Worm (Caenorhabditis elegans) whole organism, midembryonic: ENCODE results near the gene clec-3.

Experiments
- T22C8.4 ChIP-seq: fragments of 200-800 bp; sonication (Bioruptor generic); IDR thresholded peaks from 2 replicates; pipeline ENCODE4 v1.3.6; 2022; ENCODE audit warnings: missing genetic modification characterization, missing compliant biosample characterization
- cog-1 ChIP-seq: sonication (generic microtip); optimal IDR thresholded peaks from 2 replicates; lab custom pipeline; 2016; ENCODE audit warnings: missing genetic modification characterization, missing compliant biosample characterization
- flt-1 ChIP-seq: fragments of 200-800 bp; sonication (Bioruptor generic); IDR thresholded peaks from 2 replicates; pipeline ENCODE4 v1.3.6; 2022; ENCODE audit warnings: missing genetic modification characterization, missing compliant biosample characterization
- klf-2 ChIP-seq: fragments of 200-800 bp; sonication (Bioruptor generic); conservative IDR thresholded peaks from 2 replicates; pipeline ENCODE4 v1.3.6; 2022; ENCODE audit warnings: missing genetic modification reagents, missing genetic modification characterization, missing compliant biosample characterization
- med-1 ChIP-seq: sonication (generic microtip); optimal IDR thresholded peaks from 2 replicates; lab custom pipeline; 2017; ENCODE audit warnings: missing genetic modification characterization, mild to moderate bottlenecking, missing compliant biosample characterization, antibody characterized with exemption, missing genetic modification reagents; ENCODE audit not compliant: insufficient read depth
- ref-1 ChIP-seq: fragments of 200-800 bp; sonication (Bioruptor generic); conservative IDR thresholded peaks from 2 replicates; pipeline ENCODE4 v1.3.6; 2022; ENCODE audit warnings: missing genetic modification reagents, missing genetic modification characterization, missing compliant biosample characterization
- tab-1 ChIP-seq: fragments of 200-800 bp; sonication (Bioruptor generic); IDR thresholded peaks from 2 replicates; pipeline ENCODE4 v1.3.6; 2022; ENCODE audit warnings: missing genetic modification characterization, missing compliant biosample characterization
- ztf-23 ChIP-seq: fragments of 200-800 bp; sonication (Bioruptor generic); IDR thresholded peaks from 2 replicates; pipeline ENCODE4 v1.3.6; 2022; ENCODE audit warnings: missing genetic modification reagents, missing genetic modification characterization, missing compliant biosample characterization
- ztf-29 ChIP-seq: fragments of 200-800 bp; sonication (Bioruptor generic); IDR thresholded peaks from 2 replicates; pipeline ENCODE4 v1.3.6; 2022; ENCODE audit warnings: missing genetic modification reagents, missing genetic modification characterization, missing compliant biosample characterization

clec-3 gene

ce11 chrII:3024655-3025054 lies 4.9 kb upstream of the clec-3 start:
- TF ChIP-seq ref-1 (GFP tag; lab: Robert Waterston, UW): no peak
- TF ChIP-seq ztf-29: no peak
- TF ChIP-seq flt-1 (GFP tag; lab: Robert Waterston, UW): no peak
- TF ChIP-seq T22C8.4: no peak
- TF ChIP-seq tab-1: no peak
- no peak for TF ChIP-seq med-1 (GFP tag; lab: Kevin White, UChicago)
- TF ChIP-seq klf-2: no peak

ce11 chrII:3023381-3023935 lies 3.8 kb upstream of the clec-3 start, which contains the start of gene clec-2:
Gene clec-2, minus strand, starts transcription at chrII:3023431.
- TF ChIP-seq klf-2 (no peak), ref-1 (GFP tag; lab: Robert Waterston, UW) (no peak), ztf-29 (no peak), cog-1 (tag; lab: Kevin White, UChicago) (no peak), flt-1 (GFP tag; lab: Robert Waterston, UW) (no peak), med-1 (GFP tag; lab: Kevin White, UChicago) (no peak), tab-1 (no peak), ztf-23 (GFP tag; lab: Robert Waterston, UW) (no peak), T22C8.4 (no peak)

DNA sequence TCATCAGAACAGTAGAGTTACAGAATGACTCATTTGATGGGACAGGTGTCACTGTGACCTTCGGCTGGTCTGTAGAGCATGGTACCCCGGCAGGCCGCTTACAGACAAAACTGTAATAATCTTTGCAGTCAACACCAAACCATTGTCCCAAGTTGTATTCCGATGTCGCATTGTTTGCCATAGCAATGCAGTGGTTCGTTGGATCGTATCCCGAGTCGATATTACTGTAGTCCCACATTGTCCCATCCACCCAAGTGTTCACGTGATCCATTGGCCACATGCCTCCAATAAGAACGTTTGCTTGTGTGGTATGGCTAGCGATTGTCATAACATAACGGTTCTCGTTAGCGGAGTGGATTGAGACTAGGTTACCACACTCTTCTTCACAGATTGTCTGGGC lies 1.2 kb upstream of the clec-3 start:
- no peak for TF ChIP-seq tab-1
- no peak for TF ChIP-seq ref-1 (GFP tag; lab: Robert Waterston, UW)
- TF ChIP-seq klf-2: no peak
- TF ChIP-seq ztf-23 (GFP tag; lab: Robert Waterston, UW): no peak
- TF ChIP-seq ztf-29: no peak
- no peak for TF ChIP-seq T22C8.4
- no peak for TF ChIP-seq flt-1 (GFP tag; lab: Robert Waterston, UW)
- no peak for TF ChIP-seq cog-1 (tag; lab: Kevin White, UChicago)
- TF ChIP-seq med-1 (GFP tag; lab: Kevin White, UChicago): no peak

DNA sequence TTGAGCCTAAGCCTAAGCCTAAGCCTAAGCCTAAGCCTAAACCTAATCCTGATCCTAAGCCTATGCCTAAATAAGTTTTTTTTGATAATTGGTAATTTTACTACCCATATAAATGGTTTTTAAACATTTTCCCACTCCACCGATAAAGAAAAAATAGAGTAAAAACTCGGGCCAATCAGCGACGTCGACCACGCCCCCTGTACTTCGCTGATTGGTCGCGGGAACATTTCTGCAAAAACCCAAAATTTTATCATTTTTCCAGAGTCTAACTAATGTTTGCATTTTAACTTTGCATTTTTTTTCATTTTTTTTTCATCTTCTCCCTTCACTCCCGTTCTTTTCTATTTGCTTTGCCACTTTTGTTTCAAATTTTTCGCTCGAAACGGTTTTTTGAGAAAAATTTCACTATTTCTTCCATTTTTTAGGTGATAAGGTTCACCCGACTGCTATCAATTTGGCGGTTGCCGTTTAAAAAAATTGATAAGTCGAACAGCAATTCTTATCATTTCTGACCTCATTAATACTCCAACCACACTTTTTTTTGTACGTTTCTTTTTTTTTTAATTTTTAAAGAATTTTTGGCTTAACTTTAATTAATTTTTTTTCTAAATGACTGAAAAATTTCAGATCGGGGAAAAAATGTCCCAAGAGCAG lies 5.4 kb downstream of the clec-3 start, which contains the start of gene C41H7.2:
Gene C41H7.2, plus strand, starts transcription at position 622 of the 654 bp plus-strand sequence.
- TF ChIP-seq ztf-23 (GFP tag; lab: Robert Waterston, UW) (no peak), cog-1 (tag; lab: Kevin White, UChicago) (no peak), flt-1 (GFP tag; lab: Robert Waterston, UW) (0 out of 2 replicates have a peak, but pooled peaks have one; percentile 2)

DNA sequence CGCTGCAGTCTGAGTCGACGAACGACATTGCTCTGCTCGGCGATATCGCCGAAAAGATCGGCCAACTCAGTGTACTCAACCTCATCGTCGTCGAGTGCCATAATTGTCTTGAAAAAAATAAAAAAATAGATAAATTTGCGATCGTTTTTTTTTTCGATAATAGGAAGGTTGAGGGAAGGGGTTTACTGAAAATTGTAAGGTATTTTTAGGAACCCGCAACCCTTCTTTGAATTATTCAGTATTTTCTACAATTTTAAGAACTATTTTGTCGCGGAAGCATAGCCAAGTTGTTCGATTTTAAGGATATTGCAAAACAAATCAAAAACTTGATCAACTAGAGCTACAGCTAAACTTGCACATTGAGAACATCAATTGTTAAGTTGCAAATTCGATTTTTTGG lies 7.6 kb downstream of the clec-3 start, which contains the start of gene C41H7.9:
Gene C41H7.9, minus strand, starts transcription at position 101 of the 400 bp plus-strand sequence.
- TF ChIP-seq med-1 (GFP tag; lab: Kevin White, UChicago) (no peak), ztf-23 (GFP tag; lab: Robert Waterston, UW) (no peak), ztf-29 (no peak), ref-1 (GFP tag; lab: Robert Waterston, UW) (no peak), tab-1 (no peak), klf-2 (no peak), T22C8.4 (no peak), cog-1 (tag; lab: Kevin White, UChicago) (no peak), flt-1 (GFP tag; lab: Robert Waterston, UW) (no peak)

ce11 chrII:3008400-3008799 lies 11.3 kb downstream of the clec-3 start, which contains the start of gene sdz-5:
Gene sdz-5, plus strand, starts transcription at chrII:3008700.
- no peak for TF ChIP-seq ztf-23 (GFP tag; lab: Robert Waterston, UW)
- TF ChIP-seq klf-2: no peak
- TF ChIP-seq flt-1 (GFP tag; lab: Robert Waterston, UW): no peak
- no peak for TF ChIP-seq T22C8.4
- no peak for TF ChIP-seq ref-1 (GFP tag; lab: Robert Waterston, UW)
- TF ChIP-seq ztf-29: no peak
- no peak for TF ChIP-seq tab-1
- TF ChIP-seq med-1 (GFP tag; lab: Kevin White, UChicago): no peak
- no peak for TF ChIP-seq cog-1 (tag; lab: Kevin White, UChicago)

DNA sequence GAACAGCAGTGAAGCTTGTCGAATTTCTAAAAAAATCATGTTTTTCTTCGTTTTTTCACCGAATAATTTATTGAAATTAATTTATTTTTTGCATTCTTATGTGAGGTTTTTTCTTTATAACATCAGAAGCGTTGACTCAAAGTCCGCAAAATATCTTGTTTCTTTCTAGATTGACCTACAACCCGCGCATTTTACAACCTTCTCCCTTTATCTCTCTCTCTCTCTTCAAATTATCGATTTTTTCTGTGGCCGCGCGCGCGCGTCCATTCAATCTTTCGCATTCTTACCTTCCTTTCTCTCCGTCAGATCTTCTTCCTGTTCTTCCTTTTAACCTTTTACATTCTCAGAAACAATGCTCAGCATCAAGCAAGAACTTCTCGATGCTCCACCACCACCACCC lies 14.2 kb downstream of the clec-3 start, which contains the start of gene lido-12:
Gene lido-12, plus strand, starts transcription at position 301 of the 400 bp plus-strand sequence.
- TF ChIP-seq cog-1 (tag; lab: Kevin White, UChicago) (no peak), T22C8.4 (peak; percentile 57; the same call in 1 of the 2 replicates)

DNA sequence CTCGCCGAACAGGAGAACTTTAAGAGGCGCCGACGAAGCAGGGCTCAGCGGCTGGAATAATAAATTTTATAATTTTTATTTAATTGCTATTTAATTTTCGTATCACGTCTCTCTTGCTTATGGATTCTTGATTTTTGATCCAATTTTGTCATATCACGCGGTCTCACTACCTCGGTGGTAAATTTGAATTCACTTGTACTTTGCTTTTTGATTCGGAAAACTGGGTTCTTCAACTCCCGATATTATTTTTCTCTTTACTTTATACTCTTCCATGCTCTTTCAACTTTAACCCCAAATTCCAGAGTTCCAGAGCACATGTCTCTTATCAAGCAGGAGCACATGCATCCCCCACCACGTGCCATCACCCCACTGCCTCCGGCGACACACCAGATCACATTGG lies 16.0 kb downstream of the clec-3 start, which contains the start of gene lido-11:
Gene lido-11, plus strand, starts transcription at position 301 of the 400 bp plus-strand sequence.
- TF ChIP-seq cog-1 (tag; lab: Kevin White, UChicago) (no peak), tab-1 (no peak), flt-1 (GFP tag; lab: Robert Waterston, UW) (no peak), ztf-23 (GFP tag; lab: Robert Waterston, UW) (no peak), ztf-29 (no peak), med-1 (GFP tag; lab: Kevin White, UChicago) (no peak), klf-2 (no peak), ref-1 (GFP tag; lab: Robert Waterston, UW) (no peak)

DNA sequence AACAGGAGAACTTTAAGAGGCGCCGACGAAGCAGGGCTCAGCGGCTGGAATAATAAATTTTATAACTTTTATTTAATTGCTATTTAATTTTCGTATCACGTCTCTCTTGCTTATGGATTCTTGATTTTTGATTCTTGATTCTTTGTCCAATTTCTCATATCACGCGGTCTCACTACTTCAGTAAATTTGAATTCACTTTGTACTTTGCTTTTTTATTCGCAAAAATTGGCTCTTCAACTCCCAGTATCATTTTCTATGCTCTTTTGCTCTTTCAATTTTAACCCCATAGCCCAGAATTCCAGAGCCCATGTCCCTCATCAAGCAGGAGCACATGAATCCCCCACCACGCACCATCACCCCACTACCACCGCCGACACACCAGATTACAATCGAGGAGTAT lies 17.5 kb downstream of the clec-3 start, which contains the start of gene lido-10:
Gene lido-10, plus strand, starts transcription at position 301 of the 400 bp plus-strand sequence.
- no peak for TF ChIP-seq ref-1 (GFP tag; lab: Robert Waterston, UW)
- no peak for TF ChIP-seq med-1 (GFP tag; lab: Kevin White, UChicago)
- no peak for TF ChIP-seq tab-1
- TF ChIP-seq ztf-29: no peak
- no peak for TF ChIP-seq ztf-23 (GFP tag; lab: Robert Waterston, UW)
- TF ChIP-seq cog-1 (tag; lab: Kevin White, UChicago): no peak
- TF ChIP-seq klf-2: no peak
- TF ChIP-seq T22C8.4: no peak
- TF ChIP-seq flt-1 (GFP tag; lab: Robert Waterston, UW): no peak
